Worm (Caenorhabditis elegans) whole organism, L3 larva: Measurements from ENCODE around the gene F35E8.10.

ENCODE experiments used
- R02D3.7 ChIP-seq: fragments of 150-350 bp; optimal IDR thresholded peaks from 2 replicates; lab custom pipeline; 2014; ENCODE audit warnings: missing biosample characterization, missing genetic modification characterization
- ZK546.5 ChIP-seq: sonication (generic microtip); optimal IDR thresholded peaks from 2 replicates; lab custom pipeline; 2017; ENCODE audit warnings: missing biosample characterization, missing genetic modification characterization
- aly-2 ChIP-seq: fragments of 150-350 bp; optimal IDR thresholded peaks from 2 replicates; lab custom pipeline; 2014; ENCODE audit warnings: missing biosample characterization, missing genetic modification characterization
- ceh-28 ChIP-seq: fragments of 150-350 bp; optimal IDR thresholded peaks from 2 replicates; lab custom pipeline; 2014; ENCODE audit warnings: missing biosample characterization, missing genetic modification reagents, missing genetic modification characterization
- egl-5 ChIP-seq: fragments of 150-350 bp; optimal IDR thresholded peaks from 2 replicates; lab custom pipeline; 2017; ENCODE audit warnings: missing biosample characterization, missing genetic modification reagents, missing genetic modification characterization, inconsistent platforms
- elt-1 ChIP-seq: fragments of 150-350 bp; optimal IDR thresholded peaks from 2 replicates; lab custom pipeline; 2014; ENCODE audit warnings: missing biosample characterization, missing genetic modification characterization
- elt-3 ChIP-seq, 3 experiments: fragments of 150-350 bp in 1 of 3; sonication (generic microtip) in 2 of 3; optimal IDR thresholded peaks; 2 replicates in 2 of 3; 4 replicates in 1 of 3; lab custom pipeline; 2014 to 2017; ENCODE audit warnings: missing biosample characterization in 3 of 3, missing genetic modification characterization in 3 of 3
- mdl-1 ChIP-seq: fragments of 150-350 bp; optimal IDR thresholded peaks from 2 replicates; lab custom pipeline; 2014; ENCODE audit warnings: missing biosample characterization, missing genetic modification characterization
- mml-1 ChIP-seq: fragments of 150-350 bp; sonication (generic microtip); optimal IDR thresholded peaks from 3 replicates; lab custom pipeline; 2014; ENCODE audit warnings: missing biosample characterization, missing genetic modification characterization
- nfya-1 ChIP-seq: sonication (generic microtip); optimal IDR thresholded peaks from 2 replicates; lab custom pipeline; 2017; ENCODE audit warnings: missing genetic modification characterization, mild to moderate bottlenecking, missing compliant biosample characterization, antibody characterized with exemption, moderate library complexity; ENCODE audit not compliant: insufficient read depth
- nhr-23 ChIP-seq: fragments of 150-350 bp; optimal IDR thresholded peaks from 2 replicates; lab custom pipeline; 2014; ENCODE audit warnings: missing biosample characterization, missing genetic modification reagents, missing genetic modification characterization
- nhr-237 ChIP-seq: fragments of 150-350 bp; optimal IDR thresholded peaks from 2 replicates; lab custom pipeline; 2014; ENCODE audit warnings: missing biosample characterization, missing genetic modification characterization
- nhr-25 ChIP-seq: sonication (generic microtip); optimal IDR thresholded peaks from 2 replicates; lab custom pipeline; 2017; ENCODE audit warnings: missing biosample characterization, missing genetic modification characterization
- nhr-28 ChIP-seq: fragments of 150-350 bp; optimal IDR thresholded peaks from 2 replicates; lab custom pipeline; 2014; ENCODE audit warnings: missing biosample characterization, missing genetic modification characterization
- nhr-43 ChIP-seq: sonication (generic microtip); optimal IDR thresholded peaks from 2 replicates; lab custom pipeline; 2016; ENCODE audit warnings: mild to moderate bottlenecking, missing genetic modification characterization, missing compliant biosample characterization; ENCODE audit not compliant: poor library complexity, severe bottlenecking
- pha-4 ChIP-seq: fragments of 150-350 bp; optimal IDR thresholded peaks from 2 replicates; lab custom pipeline; 2014; ENCODE audit warnings: missing biosample characterization, missing genetic modification reagents, missing genetic modification characterization
- snpc-4 ChIP-seq: fragments of 150-350 bp; optimal IDR thresholded peaks from 2 replicates; lab custom pipeline; 2014; ENCODE audit warnings: missing biosample characterization, missing genetic modification characterization
- unc-39 ChIP-seq: sonication (generic microtip); optimal IDR thresholded peaks from 4 replicates; lab custom pipeline; 2017; ENCODE audit warnings: missing biosample characterization, missing genetic modification characterization
- unc-62 ChIP-seq: fragments of 150-350 bp; sonication (generic microtip); optimal IDR thresholded peaks from 4 replicates; lab custom pipeline; 2014; ENCODE audit warnings: missing biosample characterization, missing genetic modification reagents, missing genetic modification characterization
- ztf-11 ChIP-seq: fragments of 150-350 bp; optimal IDR thresholded peaks from 2 replicates; lab custom pipeline; 2014; ENCODE audit warnings: missing biosample characterization, missing genetic modification characterization
- ztf-4 ChIP-seq: fragments of 150-350 bp; optimal IDR thresholded peaks from 2 replicates; lab custom pipeline; 2014; ENCODE audit warnings: missing biosample characterization, missing genetic modification characterization

The F35E8.10 gene

ce11 chrV:15872273-15872672 is 47.9 kb downstream of the F35E8.10 start, which contains the start of gene str-56:
TSS of gene str-56 (plus strand) at chrV:15872573.
- no peak for TF ChIP-seq nhr-25 (tag; lab: Kevin White, UChicago)
- no peak for TF ChIP-seq R02D3.7
- no peak for TF ChIP-seq nhr-43 (tag; lab: Kevin White, UChicago)
- TF ChIP-seq ztf-4 (tag; lab: Kevin White, UChicago): no peak
- TF ChIP-seq nhr-28 (tag; lab: Kevin White, UChicago): no peak
- no peak for TF ChIP-seq elt-3 (tag; optimal IDR thresholded peaks at IDR 0.05; lab: Kevin White, UChicago)
- TF ChIP-seq snpc-4: no peak
- no peak for TF ChIP-seq egl-5 (tag; lab: Kevin White, UChicago)
- no peak for TF ChIP-seq nhr-23

ce11 chrV:15870356-15870755 is 49.8 kb downstream of the F35E8.10 start, which contains the start of gene str-57:
TSS of gene str-57 (plus strand) at chrV:15870656.
- TF ChIP-seq nfya-1 (tag; lab: Kevin White, UChicago) (no peak), ceh-28 (tag; lab: Kevin White, UChicago) (no peak), snpc-4 (no peak), unc-39 (tag; lab: Kevin White, UChicago) (no peak), mdl-1 (tag; lab: Kevin White, UChicago) (no peak), ztf-11 (no peak), elt-1 (tag; lab: Kevin White, UChicago) (no peak), unc-62 (GFP tag; lab: Kevin White, UChicago) (no peak), mml-1 (tag; lab: Kevin White, UChicago) (no peak), ZK546.5 (no peak), aly-2 (tag; lab: Kevin White, UChicago) (no peak), nhr-237 (tag; lab: Kevin White, UChicago) (no peak), nhr-43 (tag; lab: Kevin White, UChicago) (no peak), pha-4 (tag; lab: Kevin White, UChicago) (no peak)
